Worm (Caenorhabditis elegans) whole organism, L4 larva: ENCODE results near the gene M176.4.
"Not testable (repeated sequence)": the region's sequence is repeated elsewhere in the genome, so short reads cannot be mapped to it uniquely, and the experiment has no call there.

Experiments used
- T20F7.1 ChIP-seq: fragments of 200-800 bp; sonication (Bioruptor generic); optimal IDR thresholded peaks from 2 replicates; lab custom pipeline; 2018; ENCODE audit warnings: mild to moderate bottlenecking, missing genetic modification characterization, missing compliant biosample characterization
- Y105C5A.15 ChIP-seq: fragments of 200-800 bp; sonication (Bioruptor generic); IDR thresholded peaks from 2 replicates; pipeline ENCODE4 v1.3.6; 2022; ENCODE audit warnings: missing genetic modification characterization, missing compliant biosample characterization
- ZK546.5 ChIP-seq, 2 experiments: sonication (generic microtip); optimal IDR thresholded peaks; 2 replicates each; lab custom pipeline; 2017; ENCODE audit warnings: missing biosample characterization in 2 of 2, missing genetic modification characterization in 2 of 2
- arid-1 ChIP-seq: fragments of 200-800 bp; sonication (Bioruptor generic); conservative IDR thresholded peaks from 2 replicates; pipeline ENCODE4 v1.3.6; 2022; ENCODE audit warnings: missing genetic modification reagents, missing genetic modification characterization, missing compliant biosample characterization
- ceh-20 ChIP-seq: fragments of 200-800 bp; sonication (Bioruptor generic); IDR thresholded peaks from 2 replicates; pipeline ENCODE4 v1.3.6; 2022; ENCODE audit warnings: missing genetic modification reagents, missing genetic modification characterization, missing compliant biosample characterization
- ctbp-1 ChIP-seq: fragments of 200-800 bp; sonication (Bioruptor generic); IDR thresholded peaks from 2 replicates; pipeline ENCODE4 v1.3.6; 2022; ENCODE audit warnings: missing genetic modification reagents, missing genetic modification characterization, missing compliant biosample characterization
- daf-19 ChIP-seq: fragments of 200-800 bp; sonication (Bioruptor generic); conservative IDR thresholded peaks from 2 replicates; pipeline ENCODE4 v1.3.6; 2022; ENCODE audit warnings: missing genetic modification characterization, missing compliant biosample characterization
- dmd-6 ChIP-seq: fragments of 200-800 bp; sonication (Bioruptor generic); IDR thresholded peaks from 2 replicates; pipeline ENCODE4 v1.3.6; 2022; ENCODE audit warnings: missing genetic modification reagents, missing genetic modification characterization, missing compliant biosample characterization
- dpl-1 ChIP-seq: fragments of 150-350 bp; optimal IDR thresholded peaks from 2 replicates; lab custom pipeline; 2014; ENCODE audit warnings: missing biosample characterization, missing genetic modification reagents, missing genetic modification characterization
- egl-27 ChIP-seq: sonication (generic microtip); optimal IDR thresholded peaks from 3 replicates; lab custom pipeline; 2017; ENCODE audit warnings: missing biosample characterization, missing genetic modification reagents, missing genetic modification characterization
- fkh-10 ChIP-seq: fragments of 150-350 bp; optimal IDR thresholded peaks from 2 replicates; lab custom pipeline; 2014; ENCODE audit warnings: missing biosample characterization, missing genetic modification reagents, missing genetic modification characterization
- fos-1 ChIP-seq: fragments of 150-350 bp; optimal IDR thresholded peaks from 2 replicates; lab custom pipeline; 2014; ENCODE audit warnings: missing biosample characterization, missing genetic modification characterization
- hlh-11 ChIP-seq: fragments of 200-800 bp; sonication (Bioruptor generic); optimal IDR thresholded peaks from 2 replicates; lab custom pipeline; 2018; ENCODE audit warnings: mild to moderate bottlenecking, missing genetic modification characterization, missing compliant biosample characterization
- jun-1 ChIP-seq: fragments of 150-350 bp; optimal IDR thresholded peaks from 2 replicates; lab custom pipeline; 2014; ENCODE audit warnings: missing biosample characterization, missing genetic modification reagents, missing genetic modification characterization
- lin-1 ChIP-seq: fragments of 200-800 bp; sonication (Bioruptor generic); IDR thresholded peaks from 2 replicates; pipeline ENCODE4 v1.3.6; 2022; ENCODE audit warnings: missing genetic modification reagents, missing genetic modification characterization, missing compliant biosample characterization
- lsy-2 ChIP-seq, 2 experiments: fragments of 150-350 bp in 1 of 2; sonication (generic microtip) in 1 of 2; optimal IDR thresholded peaks; 2 replicates each; lab custom pipeline; 2014 to 2017; ENCODE audit warnings: missing biosample characterization in 2 of 2, missing genetic modification characterization in 2 of 2
- mdl-1 ChIP-seq, 2 experiments: fragments of 150-350 bp in 1 of 2; sonication (generic microtip) in 1 of 2; optimal IDR thresholded peaks; 2 replicates each; lab custom pipeline; 2014 to 2017; ENCODE audit warnings: missing biosample characterization in 2 of 2, missing genetic modification characterization in 2 of 2
- mxl-3 ChIP-seq: fragments of 200-800 bp; sonication (Bioruptor generic); optimal IDR thresholded peaks from 2 replicates; lab custom pipeline; 2018; ENCODE audit warnings: mild to moderate bottlenecking, missing genetic modification characterization, missing compliant biosample characterization
- nhr-111 ChIP-seq: fragments of 200-800 bp; sonication (Bioruptor generic); optimal IDR thresholded peaks from 2 replicates; lab custom pipeline; 2018; ENCODE audit warnings: mild to moderate bottlenecking, missing genetic modification characterization, missing compliant biosample characterization
- nhr-28 ChIP-seq: fragments of 150-350 bp; optimal IDR thresholded peaks from 2 replicates; lab custom pipeline; 2014; ENCODE audit warnings: missing biosample characterization, missing genetic modification characterization
- pqm-1 ChIP-seq: sonication (generic microtip); optimal IDR thresholded peaks from 2 replicates; lab custom pipeline; 2017; ENCODE audit warnings: missing biosample characterization, missing genetic modification characterization
- saeg-2 ChIP-seq: fragments of 200-800 bp; sonication (Bioruptor generic); IDR thresholded peaks from 2 replicates; pipeline ENCODE4 v1.3.6; 2022; ENCODE audit warnings: missing genetic modification reagents, missing genetic modification characterization, missing compliant biosample characterization
- snpc-1.2 ChIP-seq: fragments of 200-800 bp; sonication (Bioruptor generic); IDR thresholded peaks from 2 replicates; pipeline ENCODE4 v1.3.6; 2022; ENCODE audit warnings: missing genetic modification reagents, missing genetic modification characterization, missing compliant biosample characterization
- snpc-4 ChIP-seq: fragments of 150-350 bp; optimal IDR thresholded peaks from 2 replicates; lab custom pipeline; 2014; ENCODE audit warnings: missing biosample characterization, missing genetic modification characterization
- spr-3 ChIP-seq: fragments of 200-800 bp; sonication (Bioruptor generic); optimal IDR thresholded peaks from 2 replicates; lab custom pipeline; 2018; ENCODE audit warnings: mild to moderate bottlenecking, missing genetic modification characterization, missing compliant biosample characterization
- tag-97 ChIP-seq: fragments of 200-800 bp; sonication (Bioruptor generic); IDR thresholded peaks from 2 replicates; pipeline ENCODE4 v1.3.6; 2022; ENCODE audit warnings: missing genetic modification characterization, missing compliant biosample characterization
- tra-1 ChIP-seq: fragments of 200-800 bp; sonication (Bioruptor generic); IDR thresholded peaks from 2 replicates; pipeline ENCODE4 v1.3.6; 2022; ENCODE audit warnings: missing genetic modification reagents, missing genetic modification characterization, missing compliant biosample characterization
- unc-62 ChIP-seq, 3 experiments: fragments of 150-350 bp in 1 of 3; sonication (generic microtip); optimal IDR thresholded peaks in 2 of 3; peaks in 1 of 3; 1 replicate in 1 of 3; 2 replicates in 2 of 3; lab custom pipeline; 2014 to 2017; ENCODE audit warnings: missing biosample characterization in 3 of 3, missing genetic modification characterization in 3 of 3, missing genetic modification reagents in 3 of 3, missing genotype in 1 of 3
- zfp-2 ChIP-seq: sonication (generic microtip); optimal IDR thresholded peaks from 2 replicates; lab custom pipeline; 2016; ENCODE audit warnings: mild to moderate bottlenecking, missing genetic modification characterization, missing compliant biosample characterization
- zfp-3 ChIP-seq: fragments of 200-800 bp; sonication (Bioruptor generic); conservative IDR thresholded peaks from 2 replicates; pipeline ENCODE4 v1.3.6; 2022; ENCODE audit warnings: missing genetic modification reagents, missing genetic modification characterization, missing compliant biosample characterization
- zip-2 ChIP-seq: fragments of 150-350 bp; optimal IDR thresholded peaks from 2 replicates; lab custom pipeline; 2014; ENCODE audit warnings: missing biosample characterization, missing genetic modification characterization
- ztf-11 ChIP-seq: fragments of 150-350 bp; optimal IDR thresholded peaks from 2 replicates; lab custom pipeline; 2014; ENCODE audit warnings: missing biosample characterization, missing genetic modification characterization

The M176.4 gene

ce11 chrII:9405013-9405412, 13.2 kb upstream of the M176.4 start:
- TF ChIP-seq unc-62 (GFP tag; optimal IDR thresholded peaks at IDR 0.05 in 1 of 2; lab: Kevin White, UChicago) = peak in 1 of 2 experiments; percentile 53
- not testable (repeated sequence) for TF ChIP-seq unc-62 (tag; optimal IDR thresholded peaks at IDR 0.05; lab: Kevin White, UChicago)
- TF ChIP-seq, all 104 proteins: peak for 1; not testable (repeated sequence) for 103

ce11 chrII:9407020-9407419, 11.1 kb upstream of the M176.4 start, which contains the start of gene mpz-6:
TSS of gene mpz-6 (minus strand) at chrII:9407120.
- TF ChIP-seq tra-1 (GFP tag; lab: Robert Waterston, UW) (no peak), zfp-2 (no peak), hlh-11 (tag; lab: Kevin White, UChicago) (no peak), T20F7.1 (GFP tag; lab: Kevin White, UChicago) (no peak), zip-2 (tag; lab: Kevin White, UChicago) (no peak), zfp-3 (no peak), nhr-111 (GFP tag; lab: Kevin White, UChicago) (no peak), lsy-2 (tag; optimal IDR thresholded peaks at IDR 0.05; lab: Kevin White, UChicago) (no peak), snpc-1.2 (GFP tag; lab: Robert Waterston, UW) (no peak), mxl-3 (GFP tag; lab: Kevin White, UChicago) (no peak), ceh-20 (GFP tag; lab: Robert Waterston, UW) (no peak), dpl-1 (GFP tag; lab: Kevin White, UChicago) (no peak)

- TF ChIP-seq unc-62 (GFP tag; optimal IDR thresholded peaks at IDR 0.05 in 1 of 2; lab: Kevin White, UChicago) (peak in 1 of 2 experiments; percentile 42), unc-62 (tag; optimal IDR thresholded peaks at IDR 0.05; lab: Kevin White, UChicago) (no peak), arid-1 (no peak)
Measured at ce11 chrII:9407469-9407868, 10.7 kb upstream of the M176.4 start, which contains the start of gene arrd-2. TSS of gene arrd-2 (plus strand) at chrII:9407769.

- TF ChIP-seq saeg-2 (GFP tag; lab: Robert Waterston, UW) (no peak), tag-97 (GFP tag; lab: Robert Waterston, UW) (no peak), ctbp-1 (GFP tag; lab: Robert Waterston, UW) (no peak), jun-1 (tag; lab: Kevin White, UChicago) (no peak), ztf-11 (tag; lab: Kevin White, UChicago) (no peak), daf-19 (GFP tag; lab: Robert Waterston, UW) (no peak), pqm-1 (tag; lab: Kevin White, UChicago) (no peak), Y105C5A.15 (GFP tag; lab: Robert Waterston, UW) (no peak), arid-1 (no peak), ZK546.5 (tag; optimal IDR thresholded peaks at IDR 0.05; lab: Kevin White, UChicago) (no peak), lin-1 (GFP tag; lab: Robert Waterston, UW) (no peak), snpc-4 (tag; lab: Kevin White, UChicago) (no peak), mdl-1 (tag; optimal IDR thresholded peaks at IDR 0.05; lab: Kevin White, UChicago) (no peak), fkh-10 (GFP tag; lab: Kevin White, UChicago) (no peak), spr-3 (no peak), snpc-1.2 (GFP tag; lab: Robert Waterston, UW) (no peak), fos-1 (tag; lab: Kevin White, UChicago) (no peak)
Measured at ce11 chrII:9411497-9411896, 6.7 kb upstream of the M176.4 start, which contains the start of gene M176.9. TSS of gene M176.9 (minus strand) at chrII:9411597.

- TF ChIP-seq dmd-6 (GFP tag; lab: Robert Waterston, UW) (peak; percentile 29; the same call in 1 of the 2 replicates), nhr-28 (tag; lab: Kevin White, UChicago) (peak; percentile 27), hlh-11 (tag; lab: Kevin White, UChicago) (peak; percentile 23), ctbp-1 (GFP tag; lab: Robert Waterston, UW) (no peak), pqm-1 (tag; lab: Kevin White, UChicago) (peak; percentile 75), egl-27 (tag; lab: Kevin White, UChicago) (no peak), unc-62 (GFP tag; optimal IDR thresholded peaks at IDR 0.05 in 1 of 2; lab: Kevin White, UChicago) (peak in 1 of 2 experiments; percentile 58), unc-62 (tag; optimal IDR thresholded peaks at IDR 0.05; lab: Kevin White, UChicago) (no peak), jun-1 (tag; lab: Kevin White, UChicago) (no peak)
- TF ChIP-seq, all 104 proteins: peak for 5
Measured at ce11 chrII:9412086-9412608, 6.0 kb upstream of the M176.4 start, which contains the start of gene arrd-3. TSS of gene arrd-3 (plus strand) at chrII:9412558.
